Worm (Caenorhabditis elegans) whole organism, L2 larva: ENCODE results near the gene unc-50.
A peak's percentile ranks its signal among the peaks of the same experiment; 100 is the strongest.

ENCODE experiments used
- R02D3.7 ChIP-seq: fragments of 150-350 bp; optimal IDR thresholded peaks from 2 replicates; lab custom pipeline; 2014; ENCODE audit warnings: missing biosample characterization, missing genetic modification characterization
- Y55F3AM.14 ChIP-seq: fragments of 200-800 bp; sonication (Bioruptor generic); optimal IDR thresholded peaks from 2 replicates; lab custom pipeline; 2018; ENCODE audit warnings: mild to moderate bottlenecking, missing genetic modification characterization, missing compliant biosample characterization
- ZK546.5 ChIP-seq: sonication (generic microtip); optimal IDR thresholded peaks from 2 replicates; lab custom pipeline; 2017; ENCODE audit warnings: missing biosample characterization, missing genetic modification characterization
- ama-1 ChIP-seq: fragments of 150-350 bp; optimal IDR thresholded peaks from 2 replicates; lab custom pipeline; 2018; ENCODE audit warnings: inconsistent platforms
- blmp-1 ChIP-seq: sonication (generic microtip); optimal IDR thresholded peaks from 2 replicates; lab custom pipeline; 2017; ENCODE audit warnings: missing genetic modification characterization, mild to moderate bottlenecking, missing compliant biosample characterization, antibody characterized with exemption, moderate library complexity; ENCODE audit not compliant: insufficient read depth
- ceh-16 ChIP-seq: fragments of 150-350 bp; optimal IDR thresholded peaks from 2 replicates; lab custom pipeline; 2014; ENCODE audit warnings: missing biosample characterization, missing genetic modification characterization
- ceh-82 ChIP-seq: fragments of 150-350 bp; optimal IDR thresholded peaks from 2 replicates; lab custom pipeline; 2014; ENCODE audit warnings: missing biosample characterization, missing genetic modification characterization
- crh-2 ChIP-seq: sonication (generic microtip); optimal IDR thresholded peaks from 2 replicates; lab custom pipeline; 2017; ENCODE audit warnings: missing biosample characterization, missing genetic modification characterization
- dmd-4 ChIP-seq: sonication (generic microtip); optimal IDR thresholded peaks from 2 replicates; lab custom pipeline; 2017; ENCODE audit warnings: missing biosample characterization, missing genetic modification characterization
- egl-27 ChIP-seq: sonication (generic microtip); optimal IDR thresholded peaks from 3 replicates; lab custom pipeline; 2017; ENCODE audit warnings: missing biosample characterization, missing genetic modification reagents, missing genetic modification characterization
- elt-1 ChIP-seq: fragments of 150-350 bp; optimal IDR thresholded peaks from 2 replicates; lab custom pipeline; 2014; ENCODE audit warnings: missing biosample characterization, missing genetic modification characterization
- elt-3 ChIP-seq: sonication (generic microtip); optimal IDR thresholded peaks from 2 replicates; lab custom pipeline; 2017; ENCODE audit warnings: missing biosample characterization, missing genetic modification characterization
- fos-1 ChIP-seq: fragments of 150-350 bp; optimal IDR thresholded peaks from 2 replicates; lab custom pipeline; 2014; ENCODE audit warnings: missing biosample characterization, missing genetic modification characterization
- gmeb-1 ChIP-seq: fragments of 150-350 bp; optimal IDR thresholded peaks from 2 replicates; lab custom pipeline; 2014; ENCODE audit warnings: missing biosample characterization, missing genetic modification characterization
- lin-13 ChIP-seq: fragments of 150-350 bp; optimal IDR thresholded peaks from 2 replicates; lab custom pipeline; 2014; ENCODE audit warnings: missing biosample characterization, missing genetic modification reagents, missing genetic modification characterization
- lin-39 ChIP-seq: fragments of 150-350 bp; optimal IDR thresholded peaks from 2 replicates; lab custom pipeline; 2014; ENCODE audit warnings: missing biosample characterization, missing genetic modification reagents, missing genetic modification characterization
- mab-5 ChIP-seq: fragments of 150-350 bp; optimal IDR thresholded peaks from 2 replicates; lab custom pipeline; 2014; ENCODE audit warnings: missing biosample characterization, missing genetic modification characterization
- mbf-1 ChIP-seq: sonication (generic microtip); optimal IDR thresholded peaks from 2 replicates; lab custom pipeline; 2017; ENCODE audit warnings: missing biosample characterization, missing genetic modification characterization
- mdl-1 ChIP-seq, 2 experiments: fragments of 150-350 bp in 1 of 2; sonication (generic microtip) in 1 of 2; optimal IDR thresholded peaks; 2 replicates each; lab custom pipeline; 2017; ENCODE audit warnings: missing biosample characterization in 2 of 2, missing genetic modification characterization in 2 of 2
- nhr-10 ChIP-seq: sonication (generic microtip); optimal IDR thresholded peaks from 2 replicates; lab custom pipeline; 2017; ENCODE audit warnings: missing biosample characterization, missing genetic modification characterization
- nhr-11 ChIP-seq: fragments of 150-350 bp; optimal IDR thresholded peaks from 2 replicates; lab custom pipeline; 2014; ENCODE audit warnings: missing biosample characterization, missing genetic modification characterization
- nhr-129 ChIP-seq: fragments of 150-350 bp; optimal IDR thresholded peaks from 2 replicates; lab custom pipeline; 2014; ENCODE audit warnings: missing biosample characterization, missing genetic modification characterization
- nhr-21 ChIP-seq: fragments of 150-350 bp; optimal IDR thresholded peaks from 2 replicates; lab custom pipeline; 2014; ENCODE audit warnings: missing biosample characterization, missing genetic modification characterization
- nhr-23 ChIP-seq: fragments of 150-350 bp; optimal IDR thresholded peaks from 2 replicates; lab custom pipeline; 2014; ENCODE audit warnings: missing biosample characterization, missing genetic modification reagents, missing genetic modification characterization
- nhr-25 ChIP-seq: fragments of 150-350 bp; sonication (generic microtip); optimal IDR thresholded peaks from 3 replicates; lab custom pipeline; 2014; ENCODE audit warnings: missing biosample characterization, missing genetic modification characterization
- nhr-6 ChIP-seq: fragments of 150-350 bp; optimal IDR thresholded peaks from 2 replicates; lab custom pipeline; 2014; ENCODE audit warnings: missing biosample characterization, missing genetic modification characterization
- nhr-77 ChIP-seq: fragments of 150-350 bp; optimal IDR thresholded peaks from 2 replicates; lab custom pipeline; 2014; ENCODE audit warnings: missing biosample characterization, missing genetic modification characterization
- peb-1 ChIP-seq: fragments of 150-350 bp; optimal IDR thresholded peaks from 2 replicates; lab custom pipeline; 2014; ENCODE audit warnings: missing biosample characterization, missing genetic modification characterization
- sem-4 ChIP-seq: fragments of 150-350 bp; optimal IDR thresholded peaks from 2 replicates; lab custom pipeline; 2014; ENCODE audit warnings: missing biosample characterization, missing genetic modification reagents, missing genetic modification characterization
- sma-3 ChIP-seq: sonication (generic microtip); optimal IDR thresholded peaks from 2 replicates; lab custom pipeline; 2016; ENCODE audit warnings: missing genetic modification reagents, missing genetic modification characterization, missing compliant biosample characterization
- sma-9 ChIP-seq, 2 experiments: fragments of 150-350 bp in 1 of 2; sonication (generic microtip) in 1 of 2; optimal IDR thresholded peaks; 2 replicates each; lab custom pipeline; 2014 to 2016; ENCODE audit warnings: missing genetic modification characterization in 2 of 2, mild to moderate bottlenecking in 1 of 2, missing biosample characterization in 1 of 2, missing compliant biosample characterization in 1 of 2, missing genetic modification reagents in 1 of 2, moderate library complexity in 1 of 2
- unc-39 ChIP-seq: fragments of 150-350 bp; optimal IDR thresholded peaks from 2 replicates; lab custom pipeline; 2014; ENCODE audit warnings: missing biosample characterization, missing genetic modification characterization
- unc-55 ChIP-seq: fragments of 150-350 bp; sonication (generic microtip); optimal IDR thresholded peaks from 3 replicates; lab custom pipeline; 2014; ENCODE audit warnings: missing biosample characterization, missing genetic modification reagents, missing genetic modification characterization
- zag-1 ChIP-seq: fragments of 150-350 bp; optimal IDR thresholded peaks from 2 replicates; lab custom pipeline; 2014; ENCODE audit warnings: missing biosample characterization, missing genetic modification characterization
- ztf-1 ChIP-seq: fragments of 200-800 bp; sonication (Bioruptor generic); conservative IDR thresholded peaks from 2 replicates; pipeline ENCODE4 v1.3.6; 2022; ENCODE audit warnings: missing genetic modification characterization, missing compliant biosample characterization
- ztf-11 ChIP-seq: sonication (generic microtip); optimal IDR thresholded peaks from 2 replicates; lab custom pipeline; 2017; ENCODE audit warnings: missing biosample characterization, missing genetic modification characterization
- ztf-4 ChIP-seq: fragments of 150-350 bp; optimal IDR thresholded peaks from 2 replicates; lab custom pipeline; 2014; ENCODE audit warnings: missing biosample characterization, missing genetic modification characterization

The unc-50 gene

ce11 chrIII:10344762-10345161 lies 26.8 kb upstream of the unc-50 start:
- TF ChIP-seq elt-1 (tag; lab: Kevin White, UChicago) (no peak), zag-1 (tag; lab: Kevin White, UChicago) (no peak), blmp-1 (tag; lab: Kevin White, UChicago) (no peak), peb-1 (tag; lab: Kevin White, UChicago) (no peak), elt-3 (tag; lab: Kevin White, UChicago) (no peak), nhr-129 (no peak), nhr-21 (tag; lab: Kevin White, UChicago) (no peak), egl-27 (tag; lab: Kevin White, UChicago) (no peak), sem-4 (tag; lab: Kevin White, UChicago) (no peak), dmd-4 (tag; lab: Kevin White, UChicago) (no peak), mbf-1 (tag; lab: Kevin White, UChicago) (no peak), unc-39 (tag; lab: Kevin White, UChicago) (no peak)
- TF ChIP-seq, all 48 proteins: peak for 0

DNA sequence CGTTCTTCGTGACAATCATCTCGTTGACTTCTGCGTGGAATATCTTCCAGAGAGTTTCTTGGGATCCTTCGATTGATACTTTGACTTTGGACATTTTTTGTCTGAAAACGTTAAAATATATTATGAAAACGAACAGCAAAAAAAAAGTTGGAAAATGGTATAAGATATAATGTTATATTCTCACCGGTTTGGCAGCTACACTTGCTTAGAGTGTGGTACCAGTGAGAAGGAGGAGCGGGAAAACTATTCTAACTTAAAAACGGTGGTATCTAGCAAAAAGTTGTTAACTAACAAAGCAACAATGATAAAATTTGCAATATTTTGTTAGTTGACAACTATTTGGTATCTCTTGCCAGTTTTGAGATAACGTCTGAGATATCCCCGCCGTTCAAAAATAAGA lies 23.8 kb upstream of the unc-50 start, which contains the start of gene tbx-9:
Gene tbx-9 (minus strand): TSS at position 101 of the 400 bp plus-strand sequence.
- TF ChIP-seq gmeb-1 (tag; lab: Kevin White, UChicago) (no peak), unc-39 (tag; lab: Kevin White, UChicago) (no peak), mdl-1 (tag; optimal IDR thresholded peaks at IDR 0.05; lab: Kevin White, UChicago) (no peak)
- TF ChIP-seq, all 48 proteins: peak for 0

- TF ChIP-seq nhr-77 (tag; lab: Kevin White, UChicago) (no peak), ztf-1 (no peak), R02D3.7 (no peak), nhr-6 (tag; lab: Kevin White, UChicago) (no peak), mab-5 (tag; lab: Kevin White, UChicago) (no peak), ceh-82 (tag; lab: Kevin White, UChicago) (no peak), unc-55 (GFP tag; lab: Kevin White, UChicago) (no peak), fos-1 (tag; lab: Kevin White, UChicago) (no peak), ztf-11 (tag; lab: Kevin White, UChicago) (no peak), ceh-16 (tag; lab: Kevin White, UChicago) (no peak), lin-39 (tag; lab: Kevin White, UChicago) (no peak), egl-27 (tag; lab: Kevin White, UChicago) (no peak), ZK546.5 (no peak), ama-1 (lab: Kevin White, UChicago) (no peak)
Observed at ce11 chrIII:10339949-10340348, 22.0 kb upstream of the unc-50 start.

- TF ChIP-seq ceh-82 (tag; lab: Kevin White, UChicago) (no peak), peb-1 (tag; lab: Kevin White, UChicago) (no peak), mdl-1 (tag; optimal IDR thresholded peaks at IDR 0.05; lab: Kevin White, UChicago) (no peak), ztf-11 (tag; lab: Kevin White, UChicago) (no peak), sma-9 (GFP tag; optimal IDR thresholded peaks at IDR 0.05; lab: Kevin White, UChicago) (no peak), sma-9 (tag; optimal IDR thresholded peaks at IDR 0.05; lab: Kevin White, UChicago) (no peak), egl-27 (tag; lab: Kevin White, UChicago) (no peak), nhr-25 (tag; lab: Kevin White, UChicago) (peak; percentile 80), nhr-10 (tag; lab: Kevin White, UChicago) (no peak), blmp-1 (tag; lab: Kevin White, UChicago) (peak; percentile 41), ztf-4 (peak; percentile 43), gmeb-1 (tag; lab: Kevin White, UChicago) (no peak), sma-3 (GFP tag; lab: Kevin White, UChicago) (peak; percentile 44), nhr-6 (tag; lab: Kevin White, UChicago) (peak; percentile 0), nhr-77 (tag; lab: Kevin White, UChicago) (no peak), nhr-21 (tag; lab: Kevin White, UChicago) (peak; percentile 18), nhr-11 (tag; lab: Kevin White, UChicago) (no peak), lin-13 (GFP tag; lab: Kevin White, UChicago) (peak; percentile 31), nhr-23 (no peak), dmd-4 (tag; lab: Kevin White, UChicago) (no peak), Y55F3AM.14 (no peak), crh-2 (peak; percentile 24)
- TF ChIP-seq, all 48 proteins: peak for 8
Observed at ce11 chrIII:10338992-10339852, 21.3 kb upstream of the unc-50 start.
